Worm (Caenorhabditis elegans): ENCODE results near the gene srh-113.

srh-113 gene

DNA sequence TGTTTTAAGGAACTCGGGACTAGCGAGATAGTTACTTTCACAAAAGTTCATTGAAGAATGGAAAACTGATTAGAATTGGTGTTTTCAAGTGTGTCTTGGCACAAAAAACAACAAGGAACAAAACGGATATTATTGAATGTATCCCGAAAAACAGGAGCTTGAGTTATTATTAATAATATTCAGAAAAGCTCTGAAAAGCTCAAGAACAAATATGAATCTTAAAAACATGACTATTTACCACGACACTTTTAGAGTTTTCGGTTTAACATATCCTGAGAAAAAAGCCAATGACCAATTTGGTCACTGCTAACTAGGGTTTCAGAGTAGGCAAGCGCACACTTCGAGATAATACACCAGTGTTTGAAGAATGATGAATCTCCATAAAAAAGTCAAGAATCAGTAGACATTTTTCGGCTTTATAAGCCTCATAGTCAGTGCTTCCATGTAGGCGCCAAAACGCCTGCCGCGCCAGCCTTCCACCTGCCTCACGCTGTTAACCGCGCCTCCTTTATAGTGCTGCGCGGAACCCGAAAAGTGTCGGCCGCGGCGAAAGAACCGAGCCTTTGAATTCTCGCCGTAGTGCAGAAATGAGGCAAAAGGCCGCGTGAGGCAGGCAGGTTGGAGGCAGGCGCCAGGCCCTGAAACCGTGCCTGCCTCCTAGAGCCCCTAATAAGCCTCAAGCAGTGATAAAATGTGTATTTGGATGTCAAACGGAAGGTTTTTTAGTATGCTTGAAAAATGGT lies 683 bp upstream of the srh-113 start, which contains the start of gene srh-236:
srh-236 (minus strand) TSS at position 51 of the 743 bp plus-strand sequence.
- TF ChIP-seq aly-1 (tag; optimal IDR thresholded peaks at IDR 0.05) (no peak), tbx-37 (GFP tag; conservative IDR thresholded peaks at IDR 0.05) (no peak), flt-1 (GFP tag; IDR thresholded peaks at IDR 0.05) (no peak), ceh-36 (tag; optimal IDR thresholded peaks at IDR 0.05) (no peak), tra-4 (tag; optimal IDR thresholded peaks at IDR 0.05) (no peak), F13C5.2 (tag; optimal IDR thresholded peaks at IDR 0.05) (no peak), ceh-13 (GFP tag; optimal IDR thresholded peaks at IDR 0.05) (no peak), B0310.2 (tag; optimal IDR thresholded peaks at IDR 0.05) (no peak), ets-7 (tag; optimal IDR thresholded peaks at IDR 0.05) (no peak), tbx-11 (GFP tag; IDR thresholded peaks at IDR 0.05) (no peak), hmbx-1 (tag; optimal IDR thresholded peaks at IDR 0.05) (no peak), scrt-1 (GFP tag; IDR thresholded peaks at IDR 0.05) (no peak), hnd-1 (tag; optimal IDR thresholded peaks at IDR 0.05) (no peak), hmg-4 (GFP tag; optimal IDR thresholded peaks at IDR 0.05) (no peak)

DNA sequence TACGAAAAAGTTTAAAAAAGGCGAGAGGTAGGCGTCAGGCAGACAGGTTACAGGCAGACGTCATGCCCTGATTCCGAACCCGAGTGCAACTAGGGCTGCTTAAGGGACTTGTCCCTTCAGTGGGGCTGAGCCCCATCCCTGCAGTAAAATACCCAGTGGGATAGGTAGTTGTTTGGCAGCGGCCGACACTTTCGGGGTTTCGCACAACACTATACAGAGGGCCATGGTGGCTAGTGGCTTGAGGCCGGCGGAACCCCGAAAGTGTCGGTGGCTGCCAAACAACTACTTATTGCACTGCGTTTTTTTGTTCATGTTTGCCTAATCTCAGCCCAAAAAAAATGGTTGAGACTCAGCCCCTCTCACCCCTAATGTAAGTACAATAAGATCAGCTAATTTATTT lies 2.8 kb downstream of the srh-113 start:
- TF ChIP-seq hnd-1 (tag; optimal IDR thresholded peaks at IDR 0.05) (no peak), hmbx-1 (tag; optimal IDR thresholded peaks at IDR 0.05) (no peak), hmg-4 (GFP tag; optimal IDR thresholded peaks at IDR 0.05) (no peak), F13C5.2 (tag; optimal IDR thresholded peaks at IDR 0.05) (no peak), pes-1 (GFP tag; IDR thresholded peaks at IDR 0.05) (no peak), ama-1 (optimal IDR thresholded peaks at IDR 0.05) (no peak), aly-1 (tag; optimal IDR thresholded peaks at IDR 0.05) (no peak), ets-7 (tag; optimal IDR thresholded peaks at IDR 0.05) (no peak)

DNA sequence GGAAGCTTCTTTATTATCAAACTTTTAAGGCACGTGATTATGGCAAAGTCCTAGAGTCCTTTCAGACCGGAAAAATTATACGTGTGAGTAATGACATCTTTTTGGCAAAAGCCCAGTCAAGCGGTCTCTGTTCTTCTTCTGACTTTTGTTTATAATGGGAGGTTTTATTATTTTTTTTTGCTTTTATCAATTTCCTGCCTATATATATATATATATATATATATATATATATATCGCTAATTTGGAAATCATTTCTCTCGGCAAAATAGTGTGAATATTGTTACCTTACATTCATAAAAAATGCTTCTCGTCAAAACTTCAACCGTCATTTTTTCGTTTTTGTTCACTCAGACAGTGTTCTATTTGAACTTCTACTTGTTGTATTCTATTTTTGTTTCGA lies 4.8 kb downstream of the srh-113 start, which contains the start of gene srbc-62:
srbc-62 (plus strand) TSS at position 301 of the 400 bp plus-strand sequence.
- TF ChIP-seq flt-1 (GFP tag; IDR thresholded peaks at IDR 0.05) (no peak), hmg-4 (GFP tag; optimal IDR thresholded peaks at IDR 0.05) (no peak), aly-1 (tag; optimal IDR thresholded peaks at IDR 0.05) (no peak), hmbx-1 (tag; optimal IDR thresholded peaks at IDR 0.05) (no peak), ets-7 (tag; optimal IDR thresholded peaks at IDR 0.05) (no peak), F13C5.2 (tag; optimal IDR thresholded peaks at IDR 0.05) (no peak), scrt-1 (GFP tag; IDR thresholded peaks at IDR 0.05) (no peak)

DNA sequence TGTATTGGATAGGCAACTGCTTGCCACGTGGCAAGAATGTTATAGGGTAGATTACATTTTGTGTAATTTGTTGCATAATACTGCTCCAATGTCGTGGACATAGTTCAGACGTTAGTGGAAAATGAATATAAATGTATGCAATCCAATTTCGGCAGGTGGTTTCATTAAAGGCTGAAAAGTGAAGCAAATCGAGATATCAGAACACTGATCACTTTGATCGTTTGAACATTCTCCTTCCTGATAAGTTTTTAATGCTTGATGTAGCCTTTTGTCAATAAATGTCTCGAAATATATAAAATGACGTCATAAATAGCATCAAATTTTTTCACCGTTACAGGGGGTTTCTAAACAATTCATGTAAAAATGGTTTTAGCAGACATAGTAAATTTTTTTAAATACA lies 7.5 kb downstream of the srh-113 start, which contains the start of gene srh-109:
srh-109 (minus strand) TSS at position 101 of the 400 bp plus-strand sequence.
- no peak for TF ChIP-seq tbx-37 (GFP tag; conservative IDR thresholded peaks at IDR 0.05)
- no peak for TF ChIP-seq B0310.2 (tag; optimal IDR thresholded peaks at IDR 0.05)
- TF ChIP-seq aly-1 (tag; optimal IDR thresholded peaks at IDR 0.05): no peak
- TF ChIP-seq pes-1 (GFP tag; IDR thresholded peaks at IDR 0.05): no peak
- no peak for TF ChIP-seq hmbx-1 (tag; optimal IDR thresholded peaks at IDR 0.05)
- no peak for TF ChIP-seq tbx-11 (GFP tag; IDR thresholded peaks at IDR 0.05)
- TF ChIP-seq hmg-4 (GFP tag; optimal IDR thresholded peaks at IDR 0.05): no peak
- TF ChIP-seq ceh-13 (GFP tag; optimal IDR thresholded peaks at IDR 0.05): no peak
- TF ChIP-seq flt-1 (GFP tag; IDR thresholded peaks at IDR 0.05): no peak
- no peak for TF ChIP-seq ama-1 (optimal IDR thresholded peaks at IDR 0.05)
- no peak for TF ChIP-seq ceh-36 (tag; optimal IDR thresholded peaks at IDR 0.05)
- no peak for TF ChIP-seq tra-4 (tag; optimal IDR thresholded peaks at IDR 0.05)
- no peak for TF ChIP-seq ets-7 (tag; optimal IDR thresholded peaks at IDR 0.05)

DNA sequence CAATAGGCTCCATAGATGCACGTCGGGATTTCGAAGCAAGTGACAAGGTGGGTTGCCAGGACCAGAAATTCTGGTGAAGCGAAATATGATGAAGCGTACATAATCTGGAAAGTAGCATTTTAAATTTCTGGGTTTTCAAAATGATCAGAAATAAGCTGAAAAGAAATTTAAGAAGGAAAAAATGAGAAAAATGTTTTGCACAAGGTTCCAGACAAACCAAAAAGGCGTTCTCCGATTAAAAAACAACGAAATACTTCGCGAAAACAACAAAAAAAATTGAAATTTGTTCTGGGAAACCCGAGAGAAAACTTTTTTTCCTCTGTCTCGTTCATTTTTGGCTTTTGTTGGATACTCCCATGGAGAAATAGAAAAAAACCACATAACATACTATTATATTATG lies 10.5 kb downstream of the srh-113 start, which contains the start of gene srh-252:
srh-252 (minus strand) TSS at position 101 of the 400 bp plus-strand sequence.
- no peak for TF ChIP-seq aly-1 (tag; optimal IDR thresholded peaks at IDR 0.05)
- TF ChIP-seq ceh-13 (GFP tag; optimal IDR thresholded peaks at IDR 0.05): no peak
- no peak for TF ChIP-seq sea-1 (GFP tag; conservative IDR thresholded peaks at IDR 0.05)
- TF ChIP-seq pes-1 (GFP tag; IDR thresholded peaks at IDR 0.05): no peak
- no peak for TF ChIP-seq scrt-1 (GFP tag; IDR thresholded peaks at IDR 0.05)
- TF ChIP-seq hmbx-1 (tag; optimal IDR thresholded peaks at IDR 0.05): no peak
- TF ChIP-seq hnd-1 (tag; optimal IDR thresholded peaks at IDR 0.05): no peak
- TF ChIP-seq B0310.2 (tag; optimal IDR thresholded peaks at IDR 0.05): no peak
- TF ChIP-seq tbx-37 (GFP tag; conservative IDR thresholded peaks at IDR 0.05): no peak

DNA sequence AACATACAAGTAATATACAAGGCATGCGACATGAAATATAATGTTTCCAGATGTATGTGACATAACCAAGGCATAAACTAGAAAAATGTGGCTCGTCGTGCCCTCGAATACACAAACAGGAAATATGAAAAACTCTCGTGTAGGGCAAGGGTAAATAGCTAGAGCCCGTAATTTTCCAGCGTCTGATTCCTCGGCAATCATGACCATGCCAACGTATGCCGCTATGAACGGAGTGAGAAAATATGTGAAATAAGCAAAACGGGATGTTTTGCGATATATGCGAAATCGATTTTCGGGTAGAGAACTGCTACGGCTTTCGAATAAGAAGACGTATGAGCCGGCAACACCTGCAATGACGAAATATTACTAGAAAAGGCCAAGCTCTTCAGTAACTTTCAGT lies 12.5 kb downstream of the srh-113 start, which contains the start of gene scl-25:
scl-25 (plus strand) TSS at position 301 of the 400 bp plus-strand sequence.
- TF ChIP-seq aly-1 (tag; optimal IDR thresholded peaks at IDR 0.05): no peak
- no peak for TF ChIP-seq tbx-11 (GFP tag; IDR thresholded peaks at IDR 0.05)
- no peak for TF ChIP-seq tbx-37 (GFP tag; conservative IDR thresholded peaks at IDR 0.05)
- TF ChIP-seq flt-1 (GFP tag; IDR thresholded peaks at IDR 0.05): no peak
- no peak for TF ChIP-seq scrt-1 (GFP tag; IDR thresholded peaks at IDR 0.05)
- no peak for TF ChIP-seq pes-1 (GFP tag; IDR thresholded peaks at IDR 0.05)
- no peak for TF ChIP-seq ama-1 (optimal IDR thresholded peaks at IDR 0.05)
- no peak for TF ChIP-seq tra-4 (tag; optimal IDR thresholded peaks at IDR 0.05)

DNA sequence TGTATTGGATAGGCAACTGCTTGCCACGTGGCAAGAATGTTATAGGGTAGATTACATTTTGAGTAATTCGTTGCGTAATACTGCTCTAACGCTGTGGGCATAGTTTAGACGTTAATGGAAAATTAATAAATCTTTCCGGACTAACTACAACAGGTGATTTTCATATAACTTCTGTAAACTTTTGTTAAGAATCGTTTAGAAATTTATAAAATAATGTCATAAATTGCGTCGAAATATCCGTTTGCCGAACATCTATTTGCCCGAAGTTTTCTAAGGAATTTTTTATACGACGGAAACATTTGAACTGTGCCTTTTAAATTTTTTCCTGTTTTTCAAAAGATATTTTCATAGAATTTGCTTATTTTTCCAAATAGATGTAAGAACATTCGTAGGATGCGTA lies 13.3 kb downstream of the srh-113 start, which contains the start of gene srh-112:
srh-112 (minus strand) TSS at position 101 of the 400 bp plus-strand sequence.
- TF ChIP-seq hnd-1 (tag; optimal IDR thresholded peaks at IDR 0.05) (no peak), ets-7 (tag; optimal IDR thresholded peaks at IDR 0.05) (no peak), hmbx-1 (tag; optimal IDR thresholded peaks at IDR 0.05) (no peak), sea-1 (GFP tag; conservative IDR thresholded peaks at IDR 0.05) (no peak)

DNA sequence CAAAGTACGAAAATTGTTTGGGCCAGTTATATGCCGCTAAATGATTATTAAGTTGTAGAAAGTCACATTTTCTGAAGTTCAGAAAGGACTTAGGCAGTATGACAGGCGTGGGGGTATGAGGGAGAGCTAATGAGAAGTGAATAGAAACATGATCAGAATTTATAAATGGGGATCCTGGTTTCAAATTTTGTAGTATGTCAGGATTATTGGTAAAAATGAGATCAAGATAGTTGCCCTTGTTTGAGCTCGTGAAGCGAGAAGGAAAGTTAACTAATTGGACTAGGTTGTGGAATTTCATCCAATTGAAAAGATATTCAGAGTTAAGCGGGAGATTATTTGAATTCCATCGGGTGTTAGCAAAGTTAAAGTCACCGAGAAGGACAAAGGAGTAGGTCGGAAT lies 19.6 kb downstream of the srh-113 start:
- TF ChIP-seq B0310.2 (tag; optimal IDR thresholded peaks at IDR 0.05) (no peak), F13C5.2 (tag; optimal IDR thresholded peaks at IDR 0.05) (no peak), pes-1 (GFP tag; IDR thresholded peaks at IDR 0.05) (no peak)

Data from whole organism, early embryonic.